Worm (Caenorhabditis elegans) whole organism, early embryonic: ENCODE data around the gene folr-1.
A peak's percentile ranks its signal among the peaks of the same experiment; 100 is the strongest.

Experiments
- B0310.2 ChIP-seq: sonication (generic microtip); optimal IDR thresholded peaks from 2 replicates; lab custom pipeline; 2016; ENCODE audit warnings: mild to moderate bottlenecking, missing genetic modification characterization, missing compliant biosample characterization
- F13C5.2 ChIP-seq: sonication (generic microtip); optimal IDR thresholded peaks from 2 replicates; lab custom pipeline; 2017; ENCODE audit warnings: mild to moderate bottlenecking, missing genetic modification characterization, inconsistent platforms, missing compliant biosample characterization
- aly-1 ChIP-seq: sonication (generic microtip); optimal IDR thresholded peaks from 2 replicates; lab custom pipeline; 2016; ENCODE audit warnings: missing genetic modification characterization, missing compliant biosample characterization
- ama-1 ChIP-seq: fragments of 150-350 bp; optimal IDR thresholded peaks from 2 replicates; lab custom pipeline; 2014
- ceh-13 ChIP-seq: fragments of 200-800 bp; sonication (Bioruptor generic); optimal IDR thresholded peaks from 2 replicates; lab custom pipeline; 2018; ENCODE audit warnings: mild to moderate bottlenecking, missing genetic modification characterization, missing compliant biosample characterization
- ceh-36 ChIP-seq: sonication (generic microtip); optimal IDR thresholded peaks from 2 replicates; lab custom pipeline; 2016; ENCODE audit warnings: missing genetic modification characterization, inconsistent platforms, missing compliant biosample characterization
- ets-7 ChIP-seq: sonication (generic microtip); optimal IDR thresholded peaks from 2 replicates; lab custom pipeline; 2016; ENCODE audit warnings: missing genotype, missing genetic modification characterization, missing compliant biosample characterization
- flt-1 ChIP-seq: fragments of 200-800 bp; sonication (Bioruptor generic); IDR thresholded peaks from 2 replicates; pipeline ENCODE4 v1.3.6; 2022; ENCODE audit warnings: missing genetic modification characterization, missing compliant biosample characterization
- hmbx-1 ChIP-seq: sonication (generic microtip); optimal IDR thresholded peaks from 2 replicates; lab custom pipeline; 2016; ENCODE audit warnings: mild to moderate bottlenecking, missing genetic modification characterization, missing compliant biosample characterization
- hmg-4 ChIP-seq: fragments of 200-800 bp; sonication (Bioruptor generic); optimal IDR thresholded peaks from 2 replicates; lab custom pipeline; 2018; ENCODE audit warnings: mild to moderate bottlenecking, missing genetic modification characterization, missing compliant biosample characterization
- hnd-1 ChIP-seq: sonication (generic microtip); optimal IDR thresholded peaks from 2 replicates; lab custom pipeline; 2016; ENCODE audit warnings: missing genetic modification characterization, missing compliant biosample characterization
- pes-1 ChIP-seq: fragments of 200-800 bp; sonication (Bioruptor generic); IDR thresholded peaks from 2 replicates; pipeline ENCODE4 v1.3.6; 2022; ENCODE audit warnings: missing genetic modification reagents, missing genetic modification characterization, missing compliant biosample characterization
- scrt-1 ChIP-seq: fragments of 200-800 bp; sonication (Bioruptor generic); IDR thresholded peaks from 2 replicates; pipeline ENCODE4 v1.3.6; 2022; ENCODE audit warnings: missing genetic modification characterization, missing compliant biosample characterization
- sea-1 ChIP-seq: fragments of 200-800 bp; sonication (Bioruptor generic); conservative IDR thresholded peaks from 2 replicates; pipeline ENCODE4 v1.3.6; 2022; ENCODE audit warnings: missing genetic modification characterization, missing compliant biosample characterization
- tbx-11 ChIP-seq: fragments of 200-800 bp; sonication (Bioruptor generic); IDR thresholded peaks from 2 replicates; pipeline ENCODE4 v1.3.6; 2022; ENCODE audit warnings: missing genetic modification characterization, missing compliant biosample characterization
- tbx-37 ChIP-seq: fragments of 200-800 bp; sonication (Bioruptor generic); conservative IDR thresholded peaks from 2 replicates; pipeline ENCODE4 v1.3.6; 2022; ENCODE audit warnings: missing genetic modification reagents, missing genetic modification characterization, missing compliant biosample characterization
- tra-4 ChIP-seq: sonication (generic microtip); optimal IDR thresholded peaks from 2 replicates; lab custom pipeline; 2017; ENCODE audit warnings: missing genetic modification characterization, missing compliant biosample characterization

folr-1 gene

DNA sequence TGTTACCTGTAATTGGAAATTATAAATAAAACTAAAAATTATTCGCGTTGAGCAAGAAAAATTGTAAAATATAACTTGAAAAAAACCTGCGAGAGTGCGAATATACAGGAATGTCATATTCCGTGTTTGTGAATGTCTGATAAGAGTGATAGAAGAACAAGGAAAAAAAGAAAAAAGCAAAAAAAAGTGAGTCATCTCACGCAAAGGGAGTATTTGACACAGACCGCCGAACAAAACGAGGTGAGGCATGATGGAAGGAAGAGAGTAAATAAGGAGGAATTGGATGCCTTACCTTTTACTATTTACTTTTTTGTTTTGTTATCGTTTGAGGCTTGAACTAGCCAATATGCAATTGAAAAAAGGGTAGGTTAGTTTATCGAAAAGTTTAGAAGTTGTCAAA lies 26.8 kb upstream of the folr-1 start, which contains the start of gene F21G4.1:
F21G4.1 (minus strand) TSS at position 6 of the 400 bp plus-strand sequence.
- TF ChIP-seq hnd-1 (tag; lab: Kevin White, UChicago): no peak
- no peak for TF ChIP-seq aly-1 (tag; lab: Kevin White, UChicago)
- no peak for TF ChIP-seq scrt-1 (GFP tag; lab: Robert Waterston, UW)
- no peak for TF ChIP-seq sea-1
- no peak for TF ChIP-seq tbx-37 (GFP tag; lab: Robert Waterston, UW)
- no peak for TF ChIP-seq pes-1
- TF ChIP-seq ama-1 (lab: Kevin White, UChicago): no peak
- TF ChIP-seq F13C5.2 (tag; lab: Kevin White, UChicago): no peak
- TF ChIP-seq ets-7 (tag; lab: Kevin White, UChicago): no peak
- TF ChIP-seq B0310.2: no peak
- TF ChIP-seq flt-1 (GFP tag; lab: Robert Waterston, UW): no peak
- no peak for TF ChIP-seq ceh-36 (tag; lab: Kevin White, UChicago)
- TF ChIP-seq tra-4 (tag; lab: Kevin White, UChicago): no peak
- no peak for TF ChIP-seq ceh-13 (GFP tag; lab: Kevin White, UChicago)
- TF ChIP-seq hmg-4 (GFP tag; lab: Kevin White, UChicago): no peak
- no peak for TF ChIP-seq tbx-11

DNA sequence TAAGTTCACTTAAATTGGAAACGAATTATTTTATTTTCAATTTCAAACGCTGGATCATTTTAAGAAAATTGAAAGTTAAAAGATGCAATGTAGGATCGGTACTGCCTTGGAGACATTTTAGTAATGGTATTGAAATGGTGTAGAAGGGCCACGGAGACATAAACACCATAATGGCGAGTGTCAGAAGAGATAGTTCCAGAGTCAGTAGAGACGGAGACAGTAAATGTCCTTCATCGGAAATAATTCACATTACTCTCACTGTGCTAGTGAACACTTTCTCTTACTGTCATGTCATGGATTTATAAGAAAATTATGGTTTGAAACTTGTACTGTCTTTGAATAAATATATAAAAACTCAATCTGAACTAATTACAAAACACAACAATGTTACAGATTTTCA lies 26.0 kb upstream of the folr-1 start:
- TF ChIP-seq ceh-36 (tag; lab: Kevin White, UChicago) (no peak), flt-1 (GFP tag; lab: Robert Waterston, UW) (no peak), F13C5.2 (tag; lab: Kevin White, UChicago) (no peak), tbx-37 (GFP tag; lab: Robert Waterston, UW) (no peak), aly-1 (tag; lab: Kevin White, UChicago) (no peak), B0310.2 (no peak), hnd-1 (tag; lab: Kevin White, UChicago) (no peak), tbx-11 (no peak), hmg-4 (GFP tag; lab: Kevin White, UChicago) (no peak), tra-4 (tag; lab: Kevin White, UChicago) (no peak), scrt-1 (GFP tag; lab: Robert Waterston, UW) (no peak), pes-1 (no peak), sea-1 (no peak), ama-1 (lab: Kevin White, UChicago) (no peak), hmbx-1 (tag; lab: Kevin White, UChicago) (no peak), ceh-13 (GFP tag; lab: Kevin White, UChicago) (no peak), ets-7 (tag; lab: Kevin White, UChicago) (no peak)

DNA sequence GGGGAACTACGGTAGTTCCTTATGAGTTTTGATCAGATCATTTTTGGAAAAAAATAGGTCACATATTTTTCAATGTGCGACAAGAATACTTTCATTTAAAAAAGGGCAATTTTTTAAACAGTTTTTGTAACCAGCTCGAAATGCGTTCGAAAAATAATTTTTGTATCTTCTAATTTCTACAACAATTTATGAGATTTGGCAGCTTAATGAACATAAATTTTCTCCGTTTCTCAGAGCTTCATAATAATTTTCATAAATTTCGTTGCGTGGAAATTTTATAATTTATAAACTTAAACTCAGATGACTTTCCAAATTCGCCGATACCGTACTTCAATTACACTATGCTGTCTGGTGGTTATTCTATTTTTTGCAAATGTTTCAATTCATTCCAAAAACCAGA lies 24.3 kb upstream of the folr-1 start, which contains the start of gene F21G4.3:
F21G4.3 (plus strand) TSS at position 301 of the 400 bp plus-strand sequence.
- TF ChIP-seq B0310.2 (no peak), sea-1 (no peak), tbx-37 (GFP tag; lab: Robert Waterston, UW) (no peak), aly-1 (tag; lab: Kevin White, UChicago) (no peak), flt-1 (GFP tag; lab: Robert Waterston, UW) (no peak), scrt-1 (GFP tag; lab: Robert Waterston, UW) (no peak), hnd-1 (tag; lab: Kevin White, UChicago) (no peak), tbx-11 (no peak), hmbx-1 (tag; lab: Kevin White, UChicago) (no peak), ama-1 (lab: Kevin White, UChicago) (no peak), hmg-4 (GFP tag; lab: Kevin White, UChicago) (no peak), ceh-13 (GFP tag; lab: Kevin White, UChicago) (no peak), ets-7 (tag; lab: Kevin White, UChicago) (no peak), F13C5.2 (tag; lab: Kevin White, UChicago) (no peak)

DNA sequence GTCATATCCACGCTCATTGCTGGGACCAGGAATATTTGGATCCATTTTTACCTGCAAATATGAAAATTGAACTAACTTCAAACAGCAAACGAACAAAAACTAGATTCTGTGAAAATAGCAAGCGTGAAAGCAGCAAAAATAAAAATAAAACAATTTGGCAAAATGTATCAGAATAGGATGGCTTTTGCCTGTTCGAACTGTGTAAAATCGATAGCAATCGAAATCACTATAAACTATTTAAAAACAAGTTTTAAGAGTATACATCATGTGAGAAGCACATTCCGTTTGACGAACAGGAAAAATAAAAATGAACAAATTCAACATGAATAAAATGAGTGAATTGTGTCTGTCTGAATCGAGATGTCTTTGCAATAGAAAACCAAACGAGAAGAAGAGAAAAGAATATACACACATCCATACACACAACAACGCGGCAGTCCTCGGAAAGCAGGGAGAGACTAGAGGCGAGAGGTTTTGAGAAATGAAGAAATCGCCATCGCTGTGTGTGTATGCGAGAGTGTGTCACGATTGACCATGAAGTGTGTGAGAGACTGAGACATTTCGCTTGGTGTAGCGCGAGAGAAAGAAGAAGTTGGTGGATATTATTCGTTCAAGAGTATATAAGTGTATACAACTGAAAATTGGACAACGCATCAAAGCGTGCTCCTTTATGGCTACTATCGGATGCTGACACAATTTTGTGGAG lies 19.5 kb upstream of the folr-1 start, which contains the start of gene phf-34:
phf-34 (minus strand) TSS at position 51 of the 706 bp plus-strand sequence.
- TF ChIP-seq B0310.2 (no peak), aly-1 (tag; lab: Kevin White, UChicago) (peak; percentile 22)

DNA sequence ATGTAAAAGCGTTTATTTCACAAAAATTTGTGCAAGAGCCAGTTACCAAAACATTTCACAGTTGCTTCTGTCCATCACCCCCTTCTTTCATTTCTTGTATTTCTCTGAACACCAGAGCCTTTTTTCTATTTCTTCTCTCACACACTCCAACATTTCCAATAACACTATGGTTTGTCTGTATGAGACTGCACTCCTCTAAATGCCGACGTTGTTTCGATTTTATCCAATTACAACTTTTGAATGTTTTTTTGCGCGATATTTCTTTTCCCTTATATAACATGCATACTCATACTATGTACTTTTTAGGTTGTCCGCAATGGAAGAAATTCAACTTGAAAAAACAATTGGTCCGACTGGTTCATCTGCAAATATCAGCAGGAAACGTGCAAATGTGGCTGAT lies 13.3 kb upstream of the folr-1 start, which contains the start of gene F21G4.5:
F21G4.5 (plus strand) TSS at position 301 of the 400 bp plus-strand sequence.
- no peak for TF ChIP-seq flt-1 (GFP tag; lab: Robert Waterston, UW)
- TF ChIP-seq sea-1: no peak
- TF ChIP-seq tbx-37 (GFP tag; lab: Robert Waterston, UW): no peak
- TF ChIP-seq hmg-4 (GFP tag; lab: Kevin White, UChicago): no peak
- no peak for TF ChIP-seq tbx-11
- TF ChIP-seq hnd-1 (tag; lab: Kevin White, UChicago): no peak
- TF ChIP-seq ama-1 (lab: Kevin White, UChicago): no peak
- TF ChIP-seq aly-1 (tag; lab: Kevin White, UChicago): no peak

DNA sequence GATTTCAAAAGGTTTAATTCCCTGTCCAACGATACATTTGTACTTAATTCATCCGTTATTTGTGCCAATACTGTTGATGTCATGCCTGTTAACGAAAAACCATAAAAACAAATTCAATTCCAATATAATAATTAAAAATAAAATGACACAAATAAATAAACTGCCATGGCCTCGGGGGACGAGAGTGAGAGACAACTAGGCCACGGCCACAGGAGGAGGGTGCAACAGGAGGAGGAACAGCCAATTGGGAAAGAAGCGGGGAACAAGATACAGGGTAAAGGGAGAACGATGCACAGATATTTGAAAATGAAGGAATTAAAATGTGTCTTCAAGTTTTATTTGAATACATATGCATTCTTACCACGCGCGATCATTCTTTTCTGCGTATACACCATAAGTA lies 1.7 kb upstream of the folr-1 start, which contains the start of gene F21G4.6:
F21G4.6 (minus strand) TSS at position 87 of the 400 bp plus-strand sequence.
- TF ChIP-seq tbx-37 (GFP tag; lab: Robert Waterston, UW) (0 out of 2 replicates have a peak, but pooled peaks have one; percentile 33), ets-7 (tag; lab: Kevin White, UChicago) (no peak)

DNA sequence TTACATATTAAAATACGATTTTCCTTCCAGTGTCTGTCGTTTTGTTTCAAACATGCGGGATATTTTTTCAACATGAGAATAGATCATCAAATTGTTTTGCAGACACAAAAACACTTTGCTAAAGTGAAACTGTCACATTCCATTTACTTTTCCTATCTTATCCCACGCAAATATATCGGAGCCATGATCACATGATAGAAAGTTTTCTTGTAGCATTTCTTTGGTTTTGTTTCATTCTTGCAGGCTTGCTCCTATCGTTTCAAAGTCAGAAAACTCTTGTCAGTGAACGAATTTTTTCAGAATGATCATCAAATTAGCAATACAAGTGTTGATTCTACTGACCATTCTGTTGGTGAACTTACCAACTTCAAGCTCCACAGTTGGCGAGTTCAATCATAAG lies 2.2 kb downstream of the folr-1 start, which contains the start of gene C17G1.2:
C17G1.2 (plus strand) TSS at position 301 of the 400 bp plus-strand sequence.
- TF ChIP-seq hmbx-1 (tag; lab: Kevin White, UChicago): no peak
- TF ChIP-seq tra-4 (tag; lab: Kevin White, UChicago): no peak
- TF ChIP-seq tbx-11: no peak
- TF ChIP-seq ets-7 (tag; lab: Kevin White, UChicago): no peak
- TF ChIP-seq pes-1: no peak
- TF ChIP-seq B0310.2: no peak
- TF ChIP-seq scrt-1 (GFP tag; lab: Robert Waterston, UW): no peak
- no peak for TF ChIP-seq ceh-36 (tag; lab: Kevin White, UChicago)
- no peak for TF ChIP-seq F13C5.2 (tag; lab: Kevin White, UChicago)
